Worm (Caenorhabditis elegans) whole organism, dauer: ENCODE measurements around the gene par-3.

Source experiments
- unc-62 ChIP-seq: sonication (generic microtip); optimal IDR thresholded peaks from 2 replicates; lab custom pipeline; 2017; ENCODE audit warnings: missing biosample characterization, missing genetic modification reagents, missing genetic modification characterization

Gene par-3

DNA sequence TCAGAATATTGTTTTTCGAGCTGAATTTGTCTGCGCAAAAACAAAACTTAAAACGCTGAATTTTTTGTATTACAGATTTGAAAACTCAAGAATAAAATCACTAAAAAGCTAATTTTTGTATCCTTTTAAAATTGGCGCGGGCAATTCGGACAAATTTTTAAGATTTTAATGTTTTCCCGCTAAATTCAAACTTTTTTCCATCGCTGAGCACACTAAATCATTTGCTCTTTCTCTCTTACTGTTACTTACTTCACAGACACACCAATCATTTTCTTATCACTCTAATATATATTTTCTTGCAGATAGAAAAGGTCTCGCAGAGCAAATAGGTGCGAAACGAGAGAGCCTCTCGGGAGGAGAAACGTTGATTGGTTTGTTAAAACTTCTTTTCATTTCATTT, at the start of gene par-3:
par-3 (plus strand) TSS at position 301 of the 400 bp plus-strand sequence.
- TF ChIP-seq unc-62 (GFP tag; lab: Kevin White, UChicago), result no peak

- TF ChIP-seq unc-62 (GFP tag; lab: Kevin White, UChicago), result no peak
These were observed 49.4 kb upstream of the par-3 start, which contains the start of gene basl-1 for ce11 chrIII:5614648-5615047. basl-1 (plus strand) TSS chrIII:5614948.

ce11 chrIII:5615675-5616074, 48.4 kb upstream of the par-3 start:
- TF ChIP-seq unc-62 (GFP tag; lab: Kevin White, UChicago), result no peak

ce11 chrIII:5620186-5620585, 43.8 kb upstream of the par-3 start:
- TF ChIP-seq unc-62 (GFP tag; lab: Kevin White, UChicago), result no peak

- TF ChIP-seq unc-62 (GFP tag; lab: Kevin White, UChicago), result no peak
These were observed 42.8 kb upstream of the par-3 start for ce11 chrIII:5621236-5621635.

DNA sequence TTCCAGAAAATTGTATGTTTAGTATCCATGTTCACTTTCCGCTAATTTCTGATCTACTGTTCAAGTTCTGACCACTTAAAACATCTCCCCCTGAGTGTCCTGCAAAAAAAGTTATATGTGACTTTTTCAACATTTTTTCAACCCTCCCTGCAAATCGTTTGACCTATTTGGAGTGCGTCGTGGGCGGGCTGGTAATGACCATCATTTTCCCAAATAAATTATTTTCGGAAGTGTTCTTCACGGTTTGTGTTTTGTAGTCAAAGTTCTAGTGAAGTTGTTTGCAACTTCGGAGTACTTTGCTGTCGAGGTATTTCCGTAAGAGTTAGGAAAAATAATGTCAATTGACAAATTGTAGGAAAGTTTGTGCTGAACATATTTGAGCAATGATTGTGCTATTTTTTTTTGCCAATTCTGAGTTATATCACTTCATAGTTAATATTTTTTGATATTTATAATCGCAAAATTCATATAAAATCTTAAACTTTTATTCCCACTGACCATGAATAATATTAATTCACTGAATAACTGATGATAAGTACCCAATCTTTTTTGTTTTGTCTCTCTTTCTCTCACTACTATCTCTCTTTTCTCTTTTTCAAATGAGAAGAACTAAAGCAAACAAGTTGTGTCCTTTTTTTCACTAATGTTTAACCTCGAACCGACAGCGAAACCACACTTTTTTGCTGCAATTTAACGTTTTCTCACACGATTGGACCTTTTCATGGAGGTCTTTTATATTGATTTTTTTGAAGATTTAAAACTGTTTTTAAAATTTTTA, 41.6 kb upstream of the par-3 start:
- TF ChIP-seq unc-62 (GFP tag; lab: Kevin White, UChicago), result no peak

- no peak for TF ChIP-seq unc-62 (GFP tag; lab: Kevin White, UChicago)
These were observed 40.6 kb upstream of the par-3 start for ce11 chrIII:5623418-5623817.

DNA sequence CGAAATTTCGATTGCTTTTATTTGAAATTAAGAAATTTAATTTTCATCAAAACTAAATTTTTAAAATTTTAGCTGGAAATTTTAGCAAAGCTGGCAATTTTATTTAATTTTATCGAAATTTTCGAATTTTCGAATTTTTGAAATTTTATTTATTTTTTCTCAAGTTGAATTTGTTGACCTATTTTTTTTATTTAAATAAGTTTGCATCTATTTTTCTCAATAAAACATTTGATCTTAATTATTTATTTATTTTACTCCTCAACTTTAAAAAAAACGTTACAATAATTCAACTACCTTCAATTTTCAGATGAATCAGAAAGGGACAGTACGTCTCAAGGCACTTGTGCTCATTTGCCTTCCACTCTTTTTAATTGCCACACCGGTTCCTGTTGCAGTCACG, 39.2 kb upstream of the par-3 start, which contains the start of gene daf-4:
daf-4 (plus strand) TSS at position 301 of the 400 bp plus-strand sequence.
- TF ChIP-seq unc-62 (GFP tag; lab: Kevin White, UChicago), result no peak

DNA sequence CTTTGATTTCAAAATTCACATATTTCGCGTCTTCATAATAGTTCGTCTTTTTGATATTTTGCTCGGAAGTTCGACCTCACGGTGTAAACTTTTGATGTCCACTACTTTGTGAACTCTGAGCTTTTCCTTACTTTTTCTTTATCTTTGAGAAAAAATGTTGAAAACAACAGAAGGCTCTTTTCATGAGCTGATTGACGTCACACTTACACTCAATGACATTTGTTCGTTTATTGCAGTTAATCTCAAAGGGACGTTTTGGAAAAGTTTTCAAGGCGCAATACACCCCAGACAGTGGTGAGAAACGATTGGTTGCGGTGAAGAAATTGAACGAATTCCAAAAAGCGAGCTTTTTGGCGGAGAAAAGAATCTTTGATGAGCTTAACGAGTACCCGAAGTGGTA, 34.8 kb upstream of the par-3 start:
- TF ChIP-seq unc-62 (GFP tag; lab: Kevin White, UChicago), result no peak

DNA sequence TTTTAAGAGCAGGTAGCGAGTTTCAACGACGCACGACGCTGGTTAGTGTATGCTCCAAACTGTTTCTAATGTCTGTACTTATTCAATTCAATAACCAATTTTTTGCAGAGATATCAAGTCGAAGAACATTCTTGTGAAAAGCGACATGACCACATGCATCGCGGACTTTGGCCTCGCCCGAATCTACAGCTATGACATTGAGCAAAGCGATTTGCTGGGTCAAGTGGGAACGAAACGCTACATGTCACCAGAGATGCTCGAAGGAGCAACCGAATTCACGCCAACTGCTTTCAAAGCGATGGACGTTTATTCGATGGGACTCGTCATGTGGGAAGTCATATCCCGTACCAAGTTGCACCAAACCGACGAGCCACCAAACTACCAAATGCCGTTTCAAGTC, 33.7 kb upstream of the par-3 start:
- no peak for TF ChIP-seq unc-62 (GFP tag; lab: Kevin White, UChicago)

ce11 chrIII:5632426-5632976, 31.5 kb upstream of the par-3 start:
- TF ChIP-seq unc-62 (GFP tag; lab: Kevin White, UChicago), result no peak

ce11 chrIII:5634509-5634908, 29.5 kb upstream of the par-3 start:
- TF ChIP-seq unc-62 (GFP tag; lab: Kevin White, UChicago), result no peak

DNA sequence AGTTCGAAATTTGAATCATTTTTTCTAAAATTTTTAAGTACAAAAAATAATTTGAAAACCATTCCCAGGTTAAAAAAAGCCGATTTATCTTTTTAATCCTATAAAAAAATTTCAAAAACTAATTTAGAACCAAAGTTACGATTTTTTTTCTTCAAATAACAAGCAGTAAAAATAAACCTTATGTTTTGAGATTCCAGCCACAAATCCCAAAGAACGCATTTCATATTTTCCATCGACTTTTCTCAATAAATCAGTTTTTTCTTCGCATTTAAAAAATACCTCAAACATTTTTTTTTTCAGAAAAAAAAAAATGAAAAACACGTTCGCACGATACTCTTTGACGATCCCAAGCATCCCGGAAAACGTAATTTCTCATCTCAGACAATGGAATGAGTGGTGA, 28.9 kb upstream of the par-3 start, which contains the start of gene ckk-1:
ckk-1 (plus strand) TSS at position 301 of the 400 bp plus-strand sequence.
- TF ChIP-seq unc-62 (GFP tag; lab: Kevin White, UChicago), result no peak

- no peak for TF ChIP-seq unc-62 (GFP tag; lab: Kevin White, UChicago)
These were observed 24.1 kb upstream of the par-3 start for ce11 chrIII:5639893-5640292.

DNA sequence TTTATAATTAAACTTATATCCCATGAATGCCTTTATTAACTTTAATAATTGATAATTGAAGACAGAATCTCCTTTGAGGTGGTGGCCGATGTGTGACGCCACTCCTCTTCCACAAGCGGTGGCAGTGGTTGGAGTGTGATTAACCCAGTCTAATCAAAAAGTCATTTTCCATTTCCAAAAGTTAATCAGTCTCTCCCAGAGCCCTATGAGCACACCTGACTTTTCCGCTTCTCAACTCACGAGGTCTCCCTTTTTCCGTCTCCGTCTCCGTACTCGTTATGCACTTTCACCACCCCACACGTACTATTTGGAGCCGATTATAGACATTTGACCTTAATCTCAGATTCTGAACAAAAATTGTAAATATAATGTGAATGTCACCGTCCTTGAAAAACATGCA, 21.3 kb upstream of the par-3 start:
- no peak for TF ChIP-seq unc-62 (GFP tag; lab: Kevin White, UChicago)

DNA sequence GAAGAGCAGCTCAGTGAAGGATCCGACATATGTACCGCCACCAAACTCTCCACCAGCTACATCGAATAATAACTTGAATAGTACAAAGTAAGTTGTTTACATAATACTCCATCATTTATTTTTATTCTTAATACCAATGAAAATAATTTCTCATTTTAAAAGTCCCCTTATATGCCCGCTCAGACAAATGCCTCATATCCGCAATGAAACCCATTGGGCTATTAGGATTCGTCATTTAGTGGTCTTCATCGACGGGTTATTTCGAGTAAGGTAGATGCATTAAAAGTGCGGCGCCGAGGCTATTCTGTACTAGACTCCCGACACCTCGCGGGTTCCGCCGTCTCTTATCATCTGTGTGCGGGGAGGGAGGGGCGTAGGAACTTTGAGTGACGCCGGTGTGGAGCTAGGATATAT, 10.3 kb upstream of the par-3 start:
- TF ChIP-seq unc-62 (GFP tag; lab: Kevin White, UChicago), result no peak

DNA sequence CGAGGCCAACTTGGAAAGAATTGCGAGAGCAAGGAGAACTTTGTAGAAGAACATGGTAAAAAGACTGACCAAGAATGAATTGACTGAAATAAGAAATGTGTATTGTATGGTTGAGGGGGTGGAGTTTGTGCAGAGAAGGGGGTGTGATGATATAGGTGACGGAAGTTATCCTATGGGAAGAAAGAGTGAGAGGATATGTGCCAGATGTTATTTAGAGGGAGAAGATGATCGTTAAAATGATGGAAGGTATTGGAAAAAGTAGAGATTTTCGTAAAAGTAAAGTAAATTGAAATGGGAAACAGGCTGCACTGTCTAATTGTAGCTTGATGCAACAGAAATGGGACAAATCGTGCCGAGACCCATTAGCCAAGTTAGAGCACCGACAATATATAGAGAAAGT, 7.1 kb upstream of the par-3 start, which contains the start of gene sdz-21:
sdz-21 (minus strand) TSS at position 101 of the 400 bp plus-strand sequence.
- no peak for TF ChIP-seq unc-62 (GFP tag; lab: Kevin White, UChicago)
